Fruit fly (Drosophila melanogaster): ENCODE measurements around the gene Pfdn4.

The Pfdn4 gene

DNA sequence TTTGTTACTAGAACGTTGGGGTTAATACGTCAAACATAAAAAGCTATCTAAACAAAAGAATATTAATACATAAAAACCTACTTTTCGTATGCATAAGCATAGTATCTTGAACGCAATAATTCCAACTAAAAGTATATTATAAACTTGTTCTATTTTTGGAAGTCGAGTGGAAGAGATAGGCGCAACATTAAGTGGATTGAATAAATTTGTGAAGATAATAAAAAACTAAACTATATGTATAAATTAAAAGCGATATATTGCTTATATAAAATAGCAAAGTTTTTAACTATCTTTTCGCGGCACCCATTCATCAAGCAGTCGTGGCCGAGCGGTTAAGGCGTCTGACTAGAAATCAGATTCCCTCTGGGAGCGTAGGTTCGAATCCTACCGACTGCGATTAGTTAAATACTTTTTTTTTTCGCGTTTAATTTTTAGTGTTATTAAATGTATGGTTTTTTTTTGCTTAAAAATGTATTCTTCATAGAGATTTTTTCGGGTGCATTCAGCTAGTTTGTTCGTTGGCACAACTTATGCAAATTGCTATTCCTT is 26.0 kb downstream of the Pfdn4 start (continued):
- TF ChIP-seq hb (GFP tag; IDR thresholded peaks at IDR 0.05; ENCODE audit: partially characterized antibody), result peak; percentile 47; the same call in 1 of the 3 replicates
- TF ChIP-seq CG42726 (GFP tag; IDR thresholded peaks at IDR 0.05; ENCODE audit: partially characterized antibody), result peak; percentile 56; the same call in 1 of the 2 replicates
- TF ChIP-seq CG4730 (GFP tag; IDR thresholded peaks at IDR 0.05), result no peak
- peak; percentile 94 for TF ChIP-seq Bdp1 (GFP tag; optimal IDR thresholded peaks at IDR 0.05)
- no peak for TF ChIP-seq rib (GFP tag; IDR thresholded peaks at IDR 0.05)
- peak; percentile 38; the same call in 1 of the 3 replicates for TF ChIP-seq CG6791 (GFP tag; IDR thresholded peaks at IDR 0.05; ENCODE audit: partially characterized antibody)
- peak; percentile 40; the same call in 2 of the 3 replicates for TF ChIP-seq CG34224 (GFP tag; IDR thresholded peaks at IDR 0.05; ENCODE audit: partially characterized antibody)
- TF ChIP-seq CG4328 (GFP tag; optimal IDR thresholded peaks at IDR 0.05), result no peak
- TF ChIP-seq CG2202 (tag; optimal IDR thresholded peaks at IDR 0.05), result no peak
- TF ChIP-seq fu2 (GFP tag; optimal IDR thresholded peaks at IDR 0.05), result no peak
- TF ChIP-seq Nf-YC (tag; optimal IDR thresholded peaks at IDR 0.05), result no peak
- peak; percentile 66; the same call in 1 of the 2 replicates for TF ChIP-seq amos (GFP tag; IDR thresholded peaks at IDR 0.05; ENCODE audit: partially characterized antibody)
- peak; percentile 69 for TF ChIP-seq mld (GFP tag; IDR thresholded peaks at IDR 0.05; ENCODE audit: partially characterized antibody)
- no peak for TF ChIP-seq slp2 (GFP tag; optimal IDR thresholded peaks at IDR 0.05)
- TF ChIP-seq vvl (GFP tag; IDR thresholded peaks at IDR 0.05), result peak; percentile 35; the same call in 1 of the 2 replicates
- TF ChIP-seq Bgb (GFP tag; IDR thresholded peaks at IDR 0.05; ENCODE audit: partially characterized antibody), result peak; percentile 72
- no peak for TF ChIP-seq Fer1 (GFP tag; optimal IDR thresholded peaks at IDR 0.05)
- TF ChIP-seq CG7963 (GFP tag; IDR thresholded peaks at IDR 0.05; ENCODE audit: partially characterized antibody), result no peak
- peak; percentile 44; the same call in 1 of the 3 replicates for TF ChIP-seq Opbp (GFP tag; IDR thresholded peaks at IDR 0.05; ENCODE audit: partially characterized antibody)
- no peak for TF ChIP-seq Dref (GFP tag; IDR thresholded peaks at IDR 0.05)
- TF ChIP-seq az2 (GFP tag; optimal IDR thresholded peaks at IDR 0.05), result no peak
- TF ChIP-seq Scr (GFP tag; IDR thresholded peaks at IDR 0.05; ENCODE audit: partially characterized antibody), result peak; percentile 62
- peak; percentile 44 for TF ChIP-seq tna (GFP tag; IDR thresholded peaks at IDR 0.05; ENCODE audit: partially characterized antibody)
- TF ChIP-seq sna (GFP tag; IDR thresholded peaks at IDR 0.05; ENCODE audit: partially characterized antibody), result peak; percentile 22; the same call in 1 of the 2 replicates
- peak; percentile 60 for TF ChIP-seq CG14860 (GFP tag; IDR thresholded peaks at IDR 0.05; ENCODE audit: partially characterized antibody)
- no peak for TF ChIP-seq CG8359 (GFP tag; optimal IDR thresholded peaks at IDR 0.05; ENCODE audit: borderline replicate concordance)
- TF ChIP-seq nerfin-2 (GFP tag; IDR thresholded peaks at IDR 0.05; ENCODE audit: partially characterized antibody), result peak; percentile 59; the same call in 1 of the 2 replicates
- TF ChIP-seq HLH4C (GFP tag; IDR thresholded peaks at IDR 0.05; ENCODE audit: partially characterized antibody), result peak; percentile 57; the same call in 1 of the 3 replicates
- TF ChIP-seq CG13624 (GFP tag; optimal IDR thresholded peaks at IDR 0.05), result no peak

DNA sequence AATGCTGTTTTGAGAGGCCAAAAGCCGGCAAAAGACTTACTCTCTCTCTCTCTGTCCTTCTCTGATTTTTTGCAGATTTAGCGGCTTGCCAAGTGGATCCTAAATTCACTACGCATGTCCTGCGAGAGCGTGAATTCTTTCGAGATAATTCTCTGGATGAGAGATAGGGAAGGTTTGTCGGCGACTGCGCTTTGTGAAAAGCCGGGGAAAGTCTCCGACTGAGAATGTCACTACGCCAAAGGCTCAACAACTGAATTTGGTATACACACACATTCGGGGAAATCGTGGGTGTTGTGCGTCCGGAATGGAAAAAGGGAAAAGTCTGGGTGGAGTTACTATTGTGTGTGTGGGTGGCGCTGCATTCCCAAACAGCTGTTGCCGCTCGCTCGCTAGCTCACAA is 38.3 kb downstream of the Pfdn4 start:
- TF ChIP-seq ewg (GFP tag; optimal IDR thresholded peaks at IDR 0.05) (peak; percentile 79), chinmo (GFP tag; IDR thresholded peaks at IDR 0.05; ENCODE audit: partially characterized antibody) (0 out of 4 replicates have a peak, but pooled peaks have one; percentile 21), scrt (GFP tag; optimal IDR thresholded peaks at IDR 0.05) (peak; percentile 75), CG8388 (GFP tag; optimal IDR thresholded peaks at IDR 0.05) (no peak), seq (GFP tag; IDR thresholded peaks at IDR 0.05) (no peak), D (optimal IDR thresholded peaks at IDR 0.05) (no peak), D (GFP tag; optimal IDR thresholded peaks at IDR 0.05) (no peak), Trl (optimal IDR thresholded peaks at IDR 0.05) (peak; percentile 6 to 69), Trl (GFP tag; optimal IDR thresholded peaks at IDR 0.05) (no peak), Deaf1 (tag; optimal IDR thresholded peaks at IDR 0.05) (peak; percentile 57), CG6813 (GFP tag; optimal IDR thresholded peaks at IDR 0.05) (no peak), Mes4 (GFP tag; optimal IDR thresholded peaks at IDR 0.05) (no peak), CG32767 (GFP tag; IDR thresholded peaks at IDR 0.05) (peak; percentile 62; the same call in 1 of the 2 replicates)
